Worm (Caenorhabditis elegans) whole organism, L2 larva: ENCODE data around the gene nas-4.

Experiments used
- C34F6.9 ChIP-seq: fragments of 150-350 bp; optimal IDR thresholded peaks from 2 replicates; lab custom pipeline; 2014; ENCODE audit warnings: missing biosample characterization, missing genetic modification characterization
- F13H6.1 ChIP-seq: sonication (generic microtip); optimal IDR thresholded peaks from 2 replicates; lab custom pipeline; 2016; ENCODE audit warnings: missing genetic modification characterization, missing compliant biosample characterization
- R02D3.7 ChIP-seq: fragments of 150-350 bp; optimal IDR thresholded peaks from 2 replicates; lab custom pipeline; 2014; ENCODE audit warnings: missing biosample characterization, missing genetic modification characterization
- Y55F3AM.14 ChIP-seq: fragments of 200-800 bp; sonication (Bioruptor generic); optimal IDR thresholded peaks from 2 replicates; lab custom pipeline; 2018; ENCODE audit warnings: mild to moderate bottlenecking, missing genetic modification characterization, missing compliant biosample characterization
- ZK546.5 ChIP-seq: sonication (generic microtip); optimal IDR thresholded peaks from 2 replicates; lab custom pipeline; 2017; ENCODE audit warnings: missing biosample characterization, missing genetic modification characterization
- alr-1 ChIP-seq: fragments of 150-350 bp; optimal IDR thresholded peaks from 2 replicates; lab custom pipeline; 2014; ENCODE audit warnings: missing biosample characterization, missing genetic modification characterization
- aly-2 ChIP-seq: fragments of 150-350 bp; optimal IDR thresholded peaks from 2 replicates; lab custom pipeline; 2014; ENCODE audit warnings: missing biosample characterization, missing genetic modification characterization
- ama-1 ChIP-seq: fragments of 150-350 bp; optimal IDR thresholded peaks from 2 replicates; lab custom pipeline; 2018; ENCODE audit warnings: inconsistent platforms
- blmp-1 ChIP-seq: sonication (generic microtip); optimal IDR thresholded peaks from 2 replicates; lab custom pipeline; 2017; ENCODE audit warnings: missing genetic modification characterization, mild to moderate bottlenecking, missing compliant biosample characterization, antibody characterized with exemption, moderate library complexity; ENCODE audit not compliant: insufficient read depth
- ceh-16 ChIP-seq: fragments of 150-350 bp; optimal IDR thresholded peaks from 2 replicates; lab custom pipeline; 2014; ENCODE audit warnings: missing biosample characterization, missing genetic modification characterization
- ceh-82 ChIP-seq: fragments of 150-350 bp; optimal IDR thresholded peaks from 2 replicates; lab custom pipeline; 2014; ENCODE audit warnings: missing biosample characterization, missing genetic modification characterization
- crh-2 ChIP-seq: sonication (generic microtip); optimal IDR thresholded peaks from 2 replicates; lab custom pipeline; 2017; ENCODE audit warnings: missing biosample characterization, missing genetic modification characterization
- dmd-4 ChIP-seq: sonication (generic microtip); optimal IDR thresholded peaks from 2 replicates; lab custom pipeline; 2017; ENCODE audit warnings: missing biosample characterization, missing genetic modification characterization
- egl-27 ChIP-seq: sonication (generic microtip); optimal IDR thresholded peaks from 3 replicates; lab custom pipeline; 2017; ENCODE audit warnings: missing biosample characterization, missing genetic modification reagents, missing genetic modification characterization
- elt-1 ChIP-seq: fragments of 150-350 bp; optimal IDR thresholded peaks from 2 replicates; lab custom pipeline; 2014; ENCODE audit warnings: missing biosample characterization, missing genetic modification characterization
- elt-3 ChIP-seq: sonication (generic microtip); optimal IDR thresholded peaks from 2 replicates; lab custom pipeline; 2017; ENCODE audit warnings: missing biosample characterization, missing genetic modification characterization
- fos-1 ChIP-seq: fragments of 150-350 bp; optimal IDR thresholded peaks from 2 replicates; lab custom pipeline; 2014; ENCODE audit warnings: missing biosample characterization, missing genetic modification characterization
- gmeb-1 ChIP-seq: fragments of 150-350 bp; optimal IDR thresholded peaks from 2 replicates; lab custom pipeline; 2014; ENCODE audit warnings: missing biosample characterization, missing genetic modification characterization
- lin-11 ChIP-seq: fragments of 150-350 bp; sonication (generic microtip); optimal IDR thresholded peaks from 2 replicates; lab custom pipeline; 2014; ENCODE audit warnings: missing biosample characterization, missing genetic modification characterization, inconsistent platforms, mixed read lengths
- lin-13 ChIP-seq: fragments of 150-350 bp; optimal IDR thresholded peaks from 2 replicates; lab custom pipeline; 2014; ENCODE audit warnings: missing biosample characterization, missing genetic modification reagents, missing genetic modification characterization
- lin-39 ChIP-seq: fragments of 150-350 bp; optimal IDR thresholded peaks from 2 replicates; lab custom pipeline; 2014; ENCODE audit warnings: missing biosample characterization, missing genetic modification reagents, missing genetic modification characterization
- lsy-2 ChIP-seq, 2 experiments: fragments of 150-350 bp in 1 of 2; sonication (generic microtip) in 1 of 2; optimal IDR thresholded peaks; 2 replicates each; lab custom pipeline; 2014 to 2017; ENCODE audit warnings: missing biosample characterization in 2 of 2, missing genetic modification characterization in 2 of 2
- mab-5 ChIP-seq: fragments of 150-350 bp; optimal IDR thresholded peaks from 2 replicates; lab custom pipeline; 2014; ENCODE audit warnings: missing biosample characterization, missing genetic modification characterization
- mbf-1 ChIP-seq: sonication (generic microtip); optimal IDR thresholded peaks from 2 replicates; lab custom pipeline; 2017; ENCODE audit warnings: missing biosample characterization, missing genetic modification characterization
- mdl-1 ChIP-seq, 2 experiments: fragments of 150-350 bp in 1 of 2; sonication (generic microtip) in 1 of 2; optimal IDR thresholded peaks; 2 replicates each; lab custom pipeline; 2017; ENCODE audit warnings: missing biosample characterization in 2 of 2, missing genetic modification characterization in 2 of 2
- nhr-10 ChIP-seq: sonication (generic microtip); optimal IDR thresholded peaks from 2 replicates; lab custom pipeline; 2017; ENCODE audit warnings: missing biosample characterization, missing genetic modification characterization
- nhr-11 ChIP-seq: fragments of 150-350 bp; optimal IDR thresholded peaks from 2 replicates; lab custom pipeline; 2014; ENCODE audit warnings: missing biosample characterization, missing genetic modification characterization
- nhr-12 ChIP-seq: fragments of 150-350 bp; optimal IDR thresholded peaks from 2 replicates; lab custom pipeline; 2014; ENCODE audit warnings: missing biosample characterization, missing genetic modification characterization
- nhr-129 ChIP-seq: fragments of 150-350 bp; optimal IDR thresholded peaks from 2 replicates; lab custom pipeline; 2014; ENCODE audit warnings: missing biosample characterization, missing genetic modification characterization
- nhr-21 ChIP-seq: fragments of 150-350 bp; optimal IDR thresholded peaks from 2 replicates; lab custom pipeline; 2014; ENCODE audit warnings: missing biosample characterization, missing genetic modification characterization
- nhr-23 ChIP-seq: fragments of 150-350 bp; optimal IDR thresholded peaks from 2 replicates; lab custom pipeline; 2014; ENCODE audit warnings: missing biosample characterization, missing genetic modification reagents, missing genetic modification characterization
- nhr-237 ChIP-seq: fragments of 150-350 bp; optimal IDR thresholded peaks from 2 replicates; lab custom pipeline; 2014; ENCODE audit warnings: missing biosample characterization, missing genetic modification characterization
- nhr-25 ChIP-seq: fragments of 150-350 bp; sonication (generic microtip); optimal IDR thresholded peaks from 3 replicates; lab custom pipeline; 2014; ENCODE audit warnings: missing biosample characterization, missing genetic modification characterization
- nhr-6 ChIP-seq: fragments of 150-350 bp; optimal IDR thresholded peaks from 2 replicates; lab custom pipeline; 2014; ENCODE audit warnings: missing biosample characterization, missing genetic modification characterization
- nhr-77 ChIP-seq: fragments of 150-350 bp; optimal IDR thresholded peaks from 2 replicates; lab custom pipeline; 2014; ENCODE audit warnings: missing biosample characterization, missing genetic modification characterization
- peb-1 ChIP-seq: fragments of 150-350 bp; optimal IDR thresholded peaks from 2 replicates; lab custom pipeline; 2014; ENCODE audit warnings: missing biosample characterization, missing genetic modification characterization
- sem-4 ChIP-seq: fragments of 150-350 bp; optimal IDR thresholded peaks from 2 replicates; lab custom pipeline; 2014; ENCODE audit warnings: missing biosample characterization, missing genetic modification reagents, missing genetic modification characterization
- skn-1 ChIP-seq: sonication (generic microtip); optimal IDR thresholded peaks from 2 replicates; lab custom pipeline; 2017; ENCODE audit warnings: missing biosample characterization, missing genetic modification characterization
- sma-3 ChIP-seq: sonication (generic microtip); optimal IDR thresholded peaks from 2 replicates; lab custom pipeline; 2016; ENCODE audit warnings: missing genetic modification reagents, missing genetic modification characterization, missing compliant biosample characterization
- sma-9 ChIP-seq, 2 experiments: fragments of 150-350 bp in 1 of 2; sonication (generic microtip) in 1 of 2; optimal IDR thresholded peaks; 2 replicates each; lab custom pipeline; 2014 to 2016; ENCODE audit warnings: missing genetic modification characterization in 2 of 2, mild to moderate bottlenecking in 1 of 2, missing biosample characterization in 1 of 2, missing compliant biosample characterization in 1 of 2, missing genetic modification reagents in 1 of 2, moderate library complexity in 1 of 2
- snpc-4 ChIP-seq: fragments of 150-350 bp; optimal IDR thresholded peaks from 2 replicates; lab custom pipeline; 2014; ENCODE audit warnings: missing biosample characterization, missing genetic modification characterization
- unc-39 ChIP-seq: fragments of 150-350 bp; optimal IDR thresholded peaks from 2 replicates; lab custom pipeline; 2014; ENCODE audit warnings: missing biosample characterization, missing genetic modification characterization
- unc-55 ChIP-seq: fragments of 150-350 bp; sonication (generic microtip); optimal IDR thresholded peaks from 3 replicates; lab custom pipeline; 2014; ENCODE audit warnings: missing biosample characterization, missing genetic modification reagents, missing genetic modification characterization
- unc-62 ChIP-seq: fragments of 150-350 bp; optimal IDR thresholded peaks from 2 replicates; lab custom pipeline; 2014; ENCODE audit warnings: missing biosample characterization, missing genetic modification reagents, missing genetic modification characterization
- zag-1 ChIP-seq: fragments of 150-350 bp; optimal IDR thresholded peaks from 2 replicates; lab custom pipeline; 2014; ENCODE audit warnings: missing biosample characterization, missing genetic modification characterization
- ztf-1 ChIP-seq: fragments of 200-800 bp; sonication (Bioruptor generic); conservative IDR thresholded peaks from 2 replicates; pipeline ENCODE4 v1.3.6; 2022; ENCODE audit warnings: missing genetic modification characterization, missing compliant biosample characterization
- ztf-11 ChIP-seq: sonication (generic microtip); optimal IDR thresholded peaks from 2 replicates; lab custom pipeline; 2017; ENCODE audit warnings: missing biosample characterization, missing genetic modification characterization
- ztf-4 ChIP-seq: fragments of 150-350 bp; optimal IDR thresholded peaks from 2 replicates; lab custom pipeline; 2014; ENCODE audit warnings: missing biosample characterization, missing genetic modification characterization

nas-4 gene

ce11 chrIII:6420995-6421404 is 5.5 kb upstream of the nas-4 start:
- TF ChIP-seq nhr-23 (tag; lab: Kevin White, UChicago) (no peak), ztf-11 (tag; lab: Kevin White, UChicago) (no peak), mbf-1 (tag; lab: Kevin White, UChicago) (no peak), dmd-4 (tag; lab: Kevin White, UChicago) (no peak), unc-62 (peak; percentile 66), unc-39 (tag; lab: Kevin White, UChicago) (no peak), nhr-237 (tag; lab: Kevin White, UChicago) (no peak), blmp-1 (tag; lab: Kevin White, UChicago) (peak; percentile 83), snpc-4 (no peak), sma-3 (GFP tag; lab: Kevin White, UChicago) (peak; percentile 95), nhr-10 (tag; lab: Kevin White, UChicago) (peak; percentile 46), ceh-82 (tag; lab: Kevin White, UChicago) (peak; percentile 55), ZK546.5 (tag; lab: Kevin White, UChicago) (peak; percentile 24), R02D3.7 (tag; lab: Kevin White, UChicago) (no peak), aly-2 (tag; lab: Kevin White, UChicago) (no peak), crh-2 (peak; percentile 85), mdl-1 (tag; optimal IDR thresholded peaks at IDR 0.05; lab: Kevin White, UChicago) (peak; percentile 95 to 97), unc-55 (GFP tag; lab: Kevin White, UChicago) (peak; percentile 63), alr-1 (tag; lab: Kevin White, UChicago) (no peak), skn-1 (tag; lab: Kevin White, UChicago) (no peak), zag-1 (peak; percentile 47), mab-5 (tag; lab: Kevin White, UChicago) (peak; percentile 83), nhr-25 (peak; percentile 92), peb-1 (tag; lab: Kevin White, UChicago) (no peak), lsy-2 (tag; optimal IDR thresholded peaks at IDR 0.05; lab: Kevin White, UChicago) (peak; percentile 53 to 89), C34F6.9 (tag; lab: Kevin White, UChicago) (peak; percentile 88), nhr-6 (tag; lab: Kevin White, UChicago) (peak; percentile 50), nhr-11 (tag; lab: Kevin White, UChicago) (no peak), lin-13 (GFP tag; lab: Kevin White, UChicago) (peak; percentile 59), Y55F3AM.14 (peak; percentile 89), ceh-16 (peak; percentile 53), ama-1 (no peak), gmeb-1 (peak; percentile 85), F13H6.1 (tag; lab: Kevin White, UChicago) (peak; percentile 94), ztf-4 (tag; lab: Kevin White, UChicago) (peak; percentile 35), sma-9 (GFP tag; optimal IDR thresholded peaks at IDR 0.05; lab: Kevin White, UChicago) (peak; percentile 97), sma-9 (tag; optimal IDR thresholded peaks at IDR 0.05; lab: Kevin White, UChicago) (no peak), nhr-21 (peak; percentile 96), nhr-129 (peak; percentile 44), egl-27 (tag; lab: Kevin White, UChicago) (peak; percentile 42), lin-39 (tag; lab: Kevin White, UChicago) (no peak), elt-3 (tag; lab: Kevin White, UChicago) (no peak), nhr-12 (tag; lab: Kevin White, UChicago) (no peak), elt-1 (peak; percentile 1), lin-11 (peak; percentile 71), nhr-77 (tag; lab: Kevin White, UChicago) (no peak), ztf-1 (GFP tag; lab: Robert Waterston, UW) (no peak), fos-1 (tag; lab: Kevin White, UChicago) (peak; percentile 58), sem-4 (tag; lab: Kevin White, UChicago) (peak; percentile 81)
- TF ChIP-seq, all 48 proteins: peak for 29
